Worm (Caenorhabditis elegans): ENCODE results near the gene C18E9.5.

DNA sequence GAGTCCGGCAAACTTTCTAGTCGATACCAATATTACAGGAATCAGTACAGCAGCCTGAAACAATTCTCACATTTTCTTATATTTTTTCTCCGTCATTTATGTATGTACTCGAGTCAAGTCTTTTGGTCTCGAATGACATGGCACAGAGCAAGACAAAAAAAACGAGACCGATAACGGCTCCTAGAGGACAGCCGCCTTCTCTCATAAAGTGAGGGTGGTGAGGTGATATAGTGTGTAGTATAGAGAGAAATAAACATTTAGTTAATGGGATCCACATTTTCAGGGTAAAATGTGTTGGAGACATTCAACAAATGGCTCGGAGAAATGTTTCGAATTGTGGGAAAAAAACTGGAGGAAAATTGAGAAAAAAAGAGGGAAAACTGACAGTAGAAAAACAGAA is 7.6 kb upstream of the C18E9.5 start:
- TF ChIP-seq dao-5 (tag; optimal IDR thresholded peaks at IDR 0.05) = no peak
- TF ChIP-seq W03F9.2 (tag; optimal IDR thresholded peaks at IDR 0.05) = no peak
